Worm (Caenorhabditis elegans) whole organism, early embryonic: ENCODE results near the gene lep-2.

Experiments used
- B0310.2 ChIP-seq: sonication (generic microtip); optimal IDR thresholded peaks from 2 replicates; lab custom pipeline; 2016; ENCODE audit warnings: mild to moderate bottlenecking, missing genetic modification characterization, missing compliant biosample characterization
- F13C5.2 ChIP-seq: sonication (generic microtip); optimal IDR thresholded peaks from 2 replicates; lab custom pipeline; 2017; ENCODE audit warnings: mild to moderate bottlenecking, missing genetic modification characterization, inconsistent platforms, missing compliant biosample characterization
- aly-1 ChIP-seq: sonication (generic microtip); optimal IDR thresholded peaks from 2 replicates; lab custom pipeline; 2016; ENCODE audit warnings: missing genetic modification characterization, missing compliant biosample characterization
- ama-1 ChIP-seq: fragments of 150-350 bp; optimal IDR thresholded peaks from 2 replicates; lab custom pipeline; 2014
- ceh-13 ChIP-seq: fragments of 200-800 bp; sonication (Bioruptor generic); optimal IDR thresholded peaks from 2 replicates; lab custom pipeline; 2018; ENCODE audit warnings: mild to moderate bottlenecking, missing genetic modification characterization, missing compliant biosample characterization
- ceh-36 ChIP-seq: sonication (generic microtip); optimal IDR thresholded peaks from 2 replicates; lab custom pipeline; 2016; ENCODE audit warnings: missing genetic modification characterization, inconsistent platforms, missing compliant biosample characterization
- ets-7 ChIP-seq: sonication (generic microtip); optimal IDR thresholded peaks from 2 replicates; lab custom pipeline; 2016; ENCODE audit warnings: missing genotype, missing genetic modification characterization, missing compliant biosample characterization
- flt-1 ChIP-seq: fragments of 200-800 bp; sonication (Bioruptor generic); IDR thresholded peaks from 2 replicates; pipeline ENCODE4 v1.3.6; 2022; ENCODE audit warnings: missing genetic modification characterization, missing compliant biosample characterization
- hmbx-1 ChIP-seq: sonication (generic microtip); optimal IDR thresholded peaks from 2 replicates; lab custom pipeline; 2016; ENCODE audit warnings: mild to moderate bottlenecking, missing genetic modification characterization, missing compliant biosample characterization
- hmg-4 ChIP-seq: fragments of 200-800 bp; sonication (Bioruptor generic); optimal IDR thresholded peaks from 2 replicates; lab custom pipeline; 2018; ENCODE audit warnings: mild to moderate bottlenecking, missing genetic modification characterization, missing compliant biosample characterization
- hnd-1 ChIP-seq: sonication (generic microtip); optimal IDR thresholded peaks from 2 replicates; lab custom pipeline; 2016; ENCODE audit warnings: missing genetic modification characterization, missing compliant biosample characterization
- pes-1 ChIP-seq: fragments of 200-800 bp; sonication (Bioruptor generic); IDR thresholded peaks from 2 replicates; pipeline ENCODE4 v1.3.6; 2022; ENCODE audit warnings: missing genetic modification reagents, missing genetic modification characterization, missing compliant biosample characterization
- scrt-1 ChIP-seq: fragments of 200-800 bp; sonication (Bioruptor generic); IDR thresholded peaks from 2 replicates; pipeline ENCODE4 v1.3.6; 2022; ENCODE audit warnings: missing genetic modification characterization, missing compliant biosample characterization
- sea-1 ChIP-seq: fragments of 200-800 bp; sonication (Bioruptor generic); conservative IDR thresholded peaks from 2 replicates; pipeline ENCODE4 v1.3.6; 2022; ENCODE audit warnings: missing genetic modification characterization, missing compliant biosample characterization
- tbx-11 ChIP-seq: fragments of 200-800 bp; sonication (Bioruptor generic); IDR thresholded peaks from 2 replicates; pipeline ENCODE4 v1.3.6; 2022; ENCODE audit warnings: missing genetic modification characterization, missing compliant biosample characterization
- tbx-37 ChIP-seq: fragments of 200-800 bp; sonication (Bioruptor generic); conservative IDR thresholded peaks from 2 replicates; pipeline ENCODE4 v1.3.6; 2022; ENCODE audit warnings: missing genetic modification reagents, missing genetic modification characterization, missing compliant biosample characterization
- tra-4 ChIP-seq: sonication (generic microtip); optimal IDR thresholded peaks from 2 replicates; lab custom pipeline; 2017; ENCODE audit warnings: missing genetic modification characterization, missing compliant biosample characterization

The lep-2 gene

ce11 chrIV:991647-992400, at the start of gene lep-2:
TSS of gene lep-2 (plus strand) at chrIV:992283.
- no peak for TF ChIP-seq hmbx-1 (tag; lab: Kevin White, UChicago)
- TF ChIP-seq pes-1 (GFP tag; lab: Robert Waterston, UW): no peak
- TF ChIP-seq scrt-1: no peak
- TF ChIP-seq aly-1 (tag; lab: Kevin White, UChicago): no peak
- TF ChIP-seq ama-1 (lab: Kevin White, UChicago): no peak
- TF ChIP-seq tbx-37 (GFP tag; lab: Robert Waterston, UW): no peak
- TF ChIP-seq F13C5.2 (tag; lab: Kevin White, UChicago): no peak
- TF ChIP-seq B0310.2 (tag; lab: Kevin White, UChicago): no peak
- TF ChIP-seq flt-1 (GFP tag; lab: Robert Waterston, UW): no peak
- TF ChIP-seq ceh-36 (tag; lab: Kevin White, UChicago): no peak
- TF ChIP-seq sea-1 (GFP tag; lab: Robert Waterston, UW): no peak
- TF ChIP-seq ceh-13: no peak
- no peak for TF ChIP-seq tra-4 (tag; lab: Kevin White, UChicago)
- TF ChIP-seq ets-7: no peak
- TF ChIP-seq hmg-4 (GFP tag; lab: Kevin White, UChicago): no peak
- TF ChIP-seq hnd-1 (tag; lab: Kevin White, UChicago): no peak
- no peak for TF ChIP-seq tbx-11 (GFP tag; lab: Robert Waterston, UW)

DNA sequence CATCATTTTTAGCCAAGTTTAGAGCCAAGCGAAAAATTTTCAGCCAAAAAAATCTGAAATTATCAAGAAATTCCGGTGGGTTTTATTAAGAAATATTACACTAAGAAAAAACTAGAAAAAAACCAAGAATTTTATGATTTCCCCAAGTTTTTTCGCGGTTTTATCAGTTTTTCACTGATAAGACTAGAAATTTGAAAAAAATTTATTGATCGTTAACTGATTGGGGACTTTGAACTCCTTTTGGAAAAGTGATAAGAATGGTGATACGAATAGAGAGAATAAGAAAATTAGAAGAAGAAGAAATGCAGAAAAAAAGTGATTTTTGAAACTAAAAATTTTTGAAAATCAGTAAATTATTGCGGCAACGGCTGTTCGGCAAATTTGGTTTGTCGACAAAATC, 46.5 kb upstream of the lep-2 start, which contains the start of gene faah-3:
faah-3 (minus strand) TSS at position 53 of the 400 bp plus-strand sequence.
- TF ChIP-seq sea-1 (GFP tag; lab: Robert Waterston, UW) (no peak), flt-1 (GFP tag; lab: Robert Waterston, UW) (no peak), hmg-4 (GFP tag; lab: Kevin White, UChicago) (no peak), pes-1 (GFP tag; lab: Robert Waterston, UW) (no peak), aly-1 (tag; lab: Kevin White, UChicago) (no peak), scrt-1 (no peak), ceh-36 (tag; lab: Kevin White, UChicago) (no peak), tbx-11 (GFP tag; lab: Robert Waterston, UW) (no peak), F13C5.2 (tag; lab: Kevin White, UChicago) (no peak), ceh-13 (no peak), B0310.2 (tag; lab: Kevin White, UChicago) (no peak), tra-4 (tag; lab: Kevin White, UChicago) (no peak), hnd-1 (tag; lab: Kevin White, UChicago) (no peak), ets-7 (no peak), tbx-37 (GFP tag; lab: Robert Waterston, UW) (no peak), ama-1 (lab: Kevin White, UChicago) (no peak), hmbx-1 (tag; lab: Kevin White, UChicago) (no peak)

- no peak for TF ChIP-seq F13C5.2 (tag; lab: Kevin White, UChicago)
- no peak for TF ChIP-seq B0310.2 (tag; lab: Kevin White, UChicago)
- no peak for TF ChIP-seq tbx-37 (GFP tag; lab: Robert Waterston, UW)
- TF ChIP-seq hmg-4 (GFP tag; lab: Kevin White, UChicago): no peak
- no peak for TF ChIP-seq hnd-1 (tag; lab: Kevin White, UChicago)
- TF ChIP-seq tra-4 (tag; lab: Kevin White, UChicago): no peak
- no peak for TF ChIP-seq ceh-36 (tag; lab: Kevin White, UChicago)
- no peak for TF ChIP-seq flt-1 (GFP tag; lab: Robert Waterston, UW)
- TF ChIP-seq aly-1 (tag; lab: Kevin White, UChicago): no peak
- no peak for TF ChIP-seq hmbx-1 (tag; lab: Kevin White, UChicago)
- TF ChIP-seq ama-1 (lab: Kevin White, UChicago): no peak
- no peak for TF ChIP-seq sea-1 (GFP tag; lab: Robert Waterston, UW)
Measured at ce11 chrIV:949940-950592, 42.0 kb upstream of the lep-2 start.

DNA sequence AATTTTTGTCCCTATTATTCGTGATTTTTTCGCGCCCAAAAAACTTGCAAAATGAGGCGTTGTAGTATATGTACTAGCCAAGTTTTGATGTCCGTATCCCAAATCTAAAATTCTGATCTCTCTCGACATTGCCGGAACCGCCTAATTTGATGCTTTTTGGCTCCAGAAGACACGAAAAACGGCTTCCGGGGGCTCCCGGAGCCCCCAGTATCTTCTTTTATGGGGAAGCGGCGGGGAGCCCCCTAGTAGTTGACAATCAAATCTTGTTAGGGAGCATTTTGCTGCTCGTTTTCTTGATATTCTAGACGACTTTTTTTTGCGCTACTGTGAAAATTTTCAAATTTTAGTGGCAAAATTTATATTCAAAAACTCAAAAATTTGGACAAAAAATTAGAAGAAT, 40.5 kb upstream of the lep-2 start:
- no peak for TF ChIP-seq hnd-1 (tag; lab: Kevin White, UChicago)

- no peak for TF ChIP-seq pes-1 (GFP tag; lab: Robert Waterston, UW)
- TF ChIP-seq ceh-36 (tag; lab: Kevin White, UChicago): no peak
- no peak for TF ChIP-seq sea-1 (GFP tag; lab: Robert Waterston, UW)
- no peak for TF ChIP-seq ets-7
- no peak for TF ChIP-seq ceh-13
- TF ChIP-seq F13C5.2 (tag; lab: Kevin White, UChicago): no peak
- no peak for TF ChIP-seq hmbx-1 (tag; lab: Kevin White, UChicago)
- TF ChIP-seq flt-1 (GFP tag; lab: Robert Waterston, UW): no peak
- no peak for TF ChIP-seq B0310.2 (tag; lab: Kevin White, UChicago)
- TF ChIP-seq hnd-1 (tag; lab: Kevin White, UChicago): no peak
- TF ChIP-seq tbx-11 (GFP tag; lab: Robert Waterston, UW): no peak
- TF ChIP-seq scrt-1: no peak
- TF ChIP-seq ama-1 (lab: Kevin White, UChicago): no peak
- TF ChIP-seq hmg-4 (GFP tag; lab: Kevin White, UChicago): no peak
- TF ChIP-seq tra-4 (tag; lab: Kevin White, UChicago): no peak
- TF ChIP-seq tbx-37 (GFP tag; lab: Robert Waterston, UW): no peak
- TF ChIP-seq aly-1 (tag; lab: Kevin White, UChicago): no peak
Measured at ce11 chrIV:953136-953535, 38.9 kb upstream of the lep-2 start.

DNA sequence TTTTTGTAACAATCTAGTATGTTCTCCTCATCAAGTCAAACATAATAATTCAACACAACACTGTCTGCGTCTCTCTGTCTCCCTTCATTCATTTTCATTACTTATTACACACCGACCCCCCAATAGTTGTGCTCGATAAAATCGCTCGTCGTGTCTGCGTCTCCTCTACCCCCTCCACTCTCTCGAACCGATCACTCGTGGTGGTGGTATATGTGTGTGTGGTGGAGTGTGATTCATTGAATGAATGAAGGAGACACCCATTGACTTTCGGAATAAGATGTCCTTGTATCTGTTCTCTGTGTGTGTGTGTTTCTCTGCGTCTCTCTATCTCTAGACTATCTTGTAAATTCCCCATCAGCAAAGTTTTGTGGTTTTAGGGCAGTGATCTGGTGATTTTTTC, 34.3 kb upstream of the lep-2 start:
- peak; percentile 53 for TF ChIP-seq hmg-4 (GFP tag; lab: Kevin White, UChicago)
- TF ChIP-seq ets-7: no peak
